Worm (Caenorhabditis elegans): ENCODE results near the gene Y43B11AR.3.
A peak's percentile ranks its signal among the peaks of the same experiment; 100 is the strongest.

Y43B11AR.3 gene

DNA sequence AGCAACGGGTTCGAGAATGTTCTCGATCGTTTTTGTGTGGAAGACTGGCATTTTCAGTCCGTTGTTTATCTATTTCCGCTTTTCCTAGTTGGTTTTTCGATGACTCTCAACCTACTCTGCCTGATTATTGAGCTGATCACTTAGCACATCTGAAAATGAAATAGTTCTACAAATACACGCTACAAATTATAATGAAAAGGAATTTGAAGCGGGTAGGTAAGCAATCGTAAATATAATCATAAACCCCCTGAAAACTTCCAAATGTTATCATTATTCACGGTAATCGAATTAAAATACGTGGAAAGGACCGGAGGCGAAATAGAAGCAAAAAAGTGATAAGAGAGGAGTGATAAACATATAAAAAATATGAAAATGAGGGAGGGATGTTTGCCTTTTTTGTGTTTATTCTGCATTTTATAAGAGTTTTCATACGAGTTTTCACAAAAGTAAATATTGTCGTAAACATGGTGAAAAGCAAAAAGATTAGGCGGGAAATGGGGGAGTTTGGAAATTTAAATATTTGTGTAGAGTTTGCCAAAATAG lies 10.8 kb upstream of the Y43B11AR.3 start, which contains the start of gene deb-1:
Gene deb-1, minus strand, starts transcription at position 51 of the 543 bp plus-strand sequence.
- no peak for TF ChIP-seq dao-5 (tag; optimal IDR thresholded peaks at IDR 0.05)
- no peak for TF ChIP-seq him-1 (tag; optimal IDR thresholded peaks at IDR 0.05)
- no peak for TF ChIP-seq W03F9.2 (tag; optimal IDR thresholded peaks at IDR 0.05)

DNA sequence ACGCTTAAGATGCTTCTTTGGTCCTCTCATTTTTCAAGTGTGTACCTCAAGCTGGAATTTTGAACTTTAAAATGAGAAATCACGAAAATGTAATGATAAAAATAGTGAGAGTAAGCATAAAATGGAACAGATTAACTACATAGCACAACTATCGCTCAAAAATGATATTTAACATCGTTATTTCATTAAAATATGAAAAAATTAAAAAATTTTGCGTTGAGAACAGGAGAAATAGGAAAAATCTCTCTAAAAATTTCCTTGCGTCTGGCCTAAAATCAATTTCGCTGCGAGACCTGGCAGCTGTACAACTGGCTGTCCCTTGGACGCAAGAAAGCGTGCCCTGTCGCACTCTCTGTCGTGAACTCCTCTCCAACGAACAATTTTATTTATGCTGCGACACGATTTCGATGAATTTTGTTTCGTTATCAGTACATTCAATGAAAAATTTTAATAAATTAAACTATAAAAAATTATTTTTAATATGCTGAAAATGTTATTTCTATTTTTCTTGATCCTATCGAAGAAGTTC lies 1.2 kb upstream of the Y43B11AR.3 start, which contains the start of gene rps-4:
Gene rps-4, minus strand, starts transcription at position 51 of the 529 bp plus-strand sequence.
- no peak for TF ChIP-seq dao-5 (tag; optimal IDR thresholded peaks at IDR 0.05)
- TF ChIP-seq him-1 (tag; optimal IDR thresholded peaks at IDR 0.05): peak; percentile 56
- TF ChIP-seq W03F9.2 (tag; optimal IDR thresholded peaks at IDR 0.05): peak; percentile 97

DNA sequence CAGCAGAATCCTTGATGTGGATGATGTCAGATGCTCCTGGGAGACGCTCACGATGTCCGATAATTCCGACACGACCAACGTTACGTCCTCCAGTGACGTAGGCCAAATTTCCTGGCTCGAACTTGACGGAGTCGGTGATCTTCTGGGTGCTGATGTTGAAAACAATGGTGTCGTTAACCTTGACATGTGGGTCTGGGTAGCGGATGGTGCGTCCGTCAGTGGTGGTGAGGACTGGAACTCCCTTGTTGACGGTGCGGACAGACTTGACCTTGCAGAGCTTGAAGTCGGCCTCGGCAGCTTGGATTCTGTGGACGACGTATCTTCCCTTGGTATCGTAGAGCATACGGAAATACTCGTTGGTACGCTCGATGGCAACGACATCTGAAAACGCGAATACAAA lies 460 bp upstream of the Y43B11AR.3 start:
- TF ChIP-seq W03F9.2 (tag; optimal IDR thresholded peaks at IDR 0.05): no peak
- no peak for TF ChIP-seq him-1 (tag; optimal IDR thresholded peaks at IDR 0.05)
- TF ChIP-seq dao-5 (tag; optimal IDR thresholded peaks at IDR 0.05): no peak

DNA sequence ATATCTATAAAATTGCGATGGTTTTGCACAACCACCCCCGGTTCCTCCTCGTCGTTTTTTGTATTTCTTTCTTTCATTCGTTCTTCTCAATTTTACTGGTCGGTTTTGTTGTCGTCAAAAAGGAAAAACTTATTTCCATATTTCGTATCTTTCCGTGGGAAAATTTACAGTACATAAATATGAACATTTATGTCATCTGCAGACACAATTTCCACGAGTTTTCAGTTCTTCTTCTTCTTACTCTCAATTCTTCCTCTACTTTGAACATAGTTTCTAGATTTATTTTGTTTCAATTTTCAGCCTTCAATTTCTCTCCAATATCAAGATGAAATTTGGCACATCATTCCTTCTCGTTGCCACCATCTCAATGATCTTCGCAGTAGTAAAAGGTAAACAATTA lies 2.3 kb downstream of the Y43B11AR.3 start, which contains the start of gene Y43B11AR.1:
Gene Y43B11AR.1, plus strand, starts transcription at position 301 of the 400 bp plus-strand sequence.
- TF ChIP-seq dao-5 (tag; optimal IDR thresholded peaks at IDR 0.05): no peak
- TF ChIP-seq him-1 (tag; optimal IDR thresholded peaks at IDR 0.05): no peak
- TF ChIP-seq W03F9.2 (tag; optimal IDR thresholded peaks at IDR 0.05): no peak

DNA sequence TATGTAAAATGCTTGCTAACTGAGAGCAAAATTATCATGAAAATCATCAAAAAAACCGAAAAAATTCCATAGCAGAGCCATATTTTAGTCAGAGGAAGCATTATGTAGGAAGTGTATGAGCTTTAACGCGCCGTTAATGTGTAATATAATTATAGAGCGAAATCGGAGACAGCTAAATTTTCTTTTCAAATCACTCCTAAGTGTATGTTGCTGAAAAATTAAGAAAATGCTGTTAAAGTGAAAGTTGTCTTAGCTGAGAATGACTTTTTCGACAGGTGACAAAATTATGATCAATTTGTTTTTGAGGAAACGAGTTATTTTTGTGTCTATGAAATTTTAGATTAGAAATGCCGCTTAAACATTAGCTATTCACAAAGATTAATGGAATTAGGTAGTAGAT lies 8.5 kb downstream of the Y43B11AR.3 start, which contains the start of gene srg-50:
Gene srg-50, minus strand, starts transcription at position 101 of the 400 bp plus-strand sequence.
- TF ChIP-seq dao-5 (tag; optimal IDR thresholded peaks at IDR 0.05) (no peak), W03F9.2 (tag; optimal IDR thresholded peaks at IDR 0.05) (no peak), him-1 (tag; optimal IDR thresholded peaks at IDR 0.05) (no peak)

DNA sequence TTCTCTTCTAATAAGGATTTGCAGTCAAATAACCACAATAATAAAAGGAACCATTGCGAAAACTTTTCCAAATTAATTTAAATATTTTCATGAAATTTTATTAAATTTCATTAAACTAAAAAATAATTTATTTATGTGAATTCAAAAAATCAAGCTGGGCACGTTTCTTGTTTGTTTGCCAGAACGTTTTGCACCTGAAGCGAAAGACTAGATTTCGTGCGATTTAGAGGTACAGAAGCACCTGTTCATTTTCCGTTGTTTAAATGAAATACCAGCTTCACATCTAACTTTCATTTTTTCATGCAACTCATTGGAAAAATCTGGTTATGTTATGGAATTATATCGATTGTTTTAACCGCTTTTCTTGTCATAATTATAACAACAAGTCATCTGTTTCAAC lies 11.4 kb downstream of the Y43B11AR.3 start, which contains the start of gene srg-48:
Gene srg-48, plus strand, starts transcription at position 301 of the 400 bp plus-strand sequence.
- TF ChIP-seq him-1 (tag; optimal IDR thresholded peaks at IDR 0.05) (no peak), dao-5 (tag; optimal IDR thresholded peaks at IDR 0.05) (no peak), W03F9.2 (tag; optimal IDR thresholded peaks at IDR 0.05) (no peak)

DNA sequence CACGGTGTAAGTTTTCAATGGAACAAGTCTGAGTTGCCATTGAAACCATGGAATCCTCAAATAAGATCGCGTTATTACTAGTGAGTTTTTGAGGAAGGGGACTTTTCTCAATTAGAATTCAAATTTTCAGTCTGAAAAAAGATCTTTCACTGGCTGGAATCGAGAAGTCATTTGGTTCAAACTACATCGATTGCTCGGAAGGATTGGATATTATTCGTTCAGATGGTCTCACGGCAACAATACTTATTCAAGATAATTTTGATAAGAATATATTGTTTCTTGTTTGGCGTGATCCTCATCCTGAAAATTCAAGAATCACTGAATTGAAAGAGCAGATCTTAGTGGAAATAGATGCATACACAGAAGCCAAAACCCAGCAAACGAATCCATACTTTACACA lies 16.1 kb downstream of the Y43B11AR.3 start:
- TF ChIP-seq dao-5 (tag; optimal IDR thresholded peaks at IDR 0.05) (no peak), W03F9.2 (tag; optimal IDR thresholded peaks at IDR 0.05) (no peak), him-1 (tag; optimal IDR thresholded peaks at IDR 0.05) (no peak)

DNA sequence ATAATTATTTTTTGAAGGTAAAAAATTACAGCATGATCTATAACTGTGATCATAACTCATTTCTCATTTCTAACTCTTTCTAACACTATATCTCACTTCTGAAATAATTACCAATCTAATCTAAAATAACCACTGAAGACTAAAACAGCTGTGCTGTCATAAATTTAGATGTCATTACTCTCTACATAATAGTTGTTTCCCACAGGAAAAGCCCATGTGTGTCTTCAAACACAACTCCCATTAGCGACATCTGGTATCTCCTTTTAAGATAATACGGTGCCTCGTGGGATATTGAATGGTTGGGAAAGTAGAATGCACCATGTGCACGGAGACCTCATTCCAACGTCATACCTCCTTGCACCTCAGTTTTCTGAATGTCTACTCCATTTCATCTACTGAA lies 18.5 kb downstream of the Y43B11AR.3 start, which contains the start of gene Y43B11AL.1:
Gene Y43B11AL.1, plus strand, starts transcription at position 301 of the 400 bp plus-strand sequence.
- no peak for TF ChIP-seq him-1 (tag; optimal IDR thresholded peaks at IDR 0.05)
- no peak for TF ChIP-seq W03F9.2 (tag; optimal IDR thresholded peaks at IDR 0.05)
- TF ChIP-seq dao-5 (tag; optimal IDR thresholded peaks at IDR 0.05): no peak

DNA sequence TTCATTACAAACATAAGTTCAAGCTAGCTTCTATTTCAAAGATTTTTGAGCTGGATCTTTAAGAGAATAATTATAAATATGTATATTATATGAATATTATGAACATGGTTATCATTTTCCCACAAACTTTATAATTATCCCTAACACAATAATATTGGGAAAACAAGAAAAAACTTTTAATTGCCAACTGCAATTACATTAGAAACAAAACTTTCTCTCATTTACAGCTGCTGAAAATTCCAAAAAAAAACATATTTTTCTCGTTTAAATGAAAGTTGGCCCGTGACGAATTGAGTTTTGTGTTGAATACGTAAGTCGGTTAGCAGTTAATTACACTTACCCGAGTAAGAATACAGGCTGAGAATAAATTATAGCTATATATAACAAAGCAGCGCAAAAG lies 20.8 kb downstream of the Y43B11AR.3 start:
- TF ChIP-seq dao-5 (tag; optimal IDR thresholded peaks at IDR 0.05) (no peak), W03F9.2 (tag; optimal IDR thresholded peaks at IDR 0.05) (no peak), him-1 (tag; optimal IDR thresholded peaks at IDR 0.05) (no peak)

DNA sequence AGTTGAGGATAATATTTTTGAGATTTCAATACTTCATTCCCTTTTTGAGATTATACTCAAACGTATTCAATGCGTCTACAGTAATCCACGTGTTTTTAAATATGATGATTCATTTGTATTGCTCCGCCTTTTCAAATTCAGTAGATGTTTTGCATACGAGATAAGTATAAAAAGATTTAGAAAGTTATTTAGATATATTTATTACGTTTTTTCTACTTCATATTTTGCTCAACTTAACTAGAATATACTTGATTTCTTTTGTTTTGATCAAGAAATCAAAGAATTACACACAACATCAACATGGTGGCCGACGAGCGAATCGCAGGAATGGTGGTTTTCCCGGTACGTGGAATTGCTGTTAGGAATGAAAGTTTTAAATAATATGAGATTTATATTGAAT lies 25.8 kb downstream of the Y43B11AR.3 start, which contains the start of gene srx-50:
Gene srx-50, plus strand, starts transcription at position 301 of the 400 bp plus-strand sequence.
- TF ChIP-seq him-1 (tag; optimal IDR thresholded peaks at IDR 0.05) (no peak), W03F9.2 (tag; optimal IDR thresholded peaks at IDR 0.05) (no peak), dao-5 (tag; optimal IDR thresholded peaks at IDR 0.05) (no peak)

DNA sequence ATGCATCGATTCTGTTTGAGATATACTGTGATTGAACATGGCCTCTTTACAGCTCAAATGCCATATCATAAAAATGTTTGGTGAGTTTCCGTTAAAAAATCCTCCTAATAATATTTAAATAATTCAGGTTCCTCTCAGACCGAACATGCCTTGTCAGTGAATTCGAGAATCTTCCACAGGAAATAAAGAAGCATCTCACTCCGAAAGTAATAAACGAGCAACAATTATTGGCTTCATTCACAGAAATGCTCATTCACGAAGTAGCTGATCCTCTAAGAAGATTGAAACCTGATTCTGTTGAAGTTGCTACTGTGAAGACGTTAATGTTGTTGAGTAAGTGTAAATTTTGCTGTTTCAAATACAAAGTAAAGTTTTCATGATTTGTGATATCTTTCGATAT lies 31.4 kb downstream of the Y43B11AR.3 start:
- TF ChIP-seq W03F9.2 (tag; optimal IDR thresholded peaks at IDR 0.05): no peak

DNA sequence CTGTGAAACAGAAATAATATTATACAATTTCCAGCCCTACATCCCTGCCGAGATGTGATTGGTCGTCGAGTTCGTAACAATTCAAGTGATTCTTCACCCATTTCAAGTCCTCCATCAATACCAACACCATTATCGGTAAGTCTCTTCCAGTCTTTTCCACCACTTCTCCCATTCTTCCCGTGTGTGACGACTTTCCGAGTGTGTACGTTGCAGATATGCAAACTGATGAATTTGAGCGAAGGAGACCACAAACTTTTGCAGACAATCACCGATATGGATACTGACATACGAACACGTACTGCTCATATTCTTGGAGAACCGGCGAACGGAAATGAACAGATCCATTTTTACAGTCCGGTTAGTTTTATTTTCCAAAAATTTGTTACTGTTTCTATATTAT lies 32.0 kb downstream of the Y43B11AR.3 start:
- TF ChIP-seq him-1 (tag; optimal IDR thresholded peaks at IDR 0.05) (no peak), W03F9.2 (tag; optimal IDR thresholded peaks at IDR 0.05) (no peak), dao-5 (tag; optimal IDR thresholded peaks at IDR 0.05) (no peak)

DNA sequence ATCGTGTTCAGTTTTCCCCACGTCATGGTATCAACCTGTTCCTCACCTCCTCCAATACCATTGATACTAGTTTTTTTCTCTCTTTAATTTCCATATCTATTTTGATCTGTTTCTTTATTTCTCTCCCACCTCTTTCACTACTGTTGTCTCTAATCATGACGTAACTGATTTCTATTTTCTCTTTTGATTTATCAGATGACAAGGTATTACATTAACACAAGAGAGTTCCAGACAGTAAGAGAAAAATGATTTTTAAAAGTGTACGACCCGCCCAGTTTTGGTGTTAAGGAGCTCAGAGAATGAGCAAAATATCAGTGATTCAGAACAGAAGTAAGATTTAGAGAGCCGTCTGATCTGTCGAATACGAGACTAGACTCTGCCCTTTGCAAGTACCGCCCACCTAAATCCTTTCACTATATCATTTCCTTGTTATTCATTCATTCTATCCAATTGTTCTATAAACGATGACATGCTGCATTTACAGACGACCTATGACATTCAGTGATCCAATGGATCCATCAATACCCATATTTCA lies 33.8 kb downstream of the Y43B11AR.3 start, which contains the start of gene nhr-105:
Gene nhr-105, plus strand, starts transcription at position 485 of the 535 bp plus-strand sequence.
- TF ChIP-seq W03F9.2 (tag; optimal IDR thresholded peaks at IDR 0.05) (no peak), dao-5 (tag; optimal IDR thresholded peaks at IDR 0.05) (no peak), him-1 (tag; optimal IDR thresholded peaks at IDR 0.05) (no peak)

DNA sequence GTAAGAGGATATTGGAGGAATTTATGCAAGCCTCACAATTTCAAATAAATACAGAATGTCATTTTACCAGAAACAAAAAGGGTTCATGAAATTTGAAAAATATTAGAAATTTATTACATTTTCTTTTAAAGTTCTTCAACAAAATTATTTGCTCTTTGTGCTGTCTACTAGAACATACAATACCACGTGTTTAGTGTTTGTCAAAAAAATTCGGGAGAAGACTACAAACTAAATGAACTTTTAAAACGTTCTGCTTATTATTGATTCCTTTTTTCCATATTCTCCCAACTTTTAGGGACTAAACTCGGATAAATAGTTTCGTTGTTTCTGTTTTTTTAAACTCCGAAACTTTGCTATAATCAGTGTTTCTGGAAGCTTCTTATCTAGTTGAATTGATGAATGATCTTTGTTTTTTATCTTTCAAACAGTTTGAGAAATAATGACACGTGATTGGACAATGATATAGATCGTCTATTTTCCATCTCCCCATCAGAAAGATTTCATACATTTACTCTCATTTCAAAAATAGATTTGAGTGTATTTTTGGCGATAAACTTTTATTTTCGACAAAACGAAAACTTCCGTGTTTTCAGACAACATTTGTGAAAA lies 34.8 kb downstream of the Y43B11AR.3 start:
- TF ChIP-seq dao-5 (tag; optimal IDR thresholded peaks at IDR 0.05): no peak
- no peak for TF ChIP-seq him-1 (tag; optimal IDR thresholded peaks at IDR 0.05)
- no peak for TF ChIP-seq W03F9.2 (tag; optimal IDR thresholded peaks at IDR 0.05)

Measured in whole organism, L4/young adult.